Fruit fly (Drosophila melanogaster) whole organism, embryonic: ENCODE measurements around the gene CAHbeta.

ENCODE experiments used
- Ada2b ChIP-seq: fragments of 200-800 bp; sonication (Bioruptor generic); IDR thresholded peaks from 2 replicates; pipeline ENCODE4 v1.3.6; 2022; ENCODE audit warnings: missing biosample characterization, missing genetic modification characterization
- Adf1 ChIP-seq: fragments of 200-800 bp; sonication (Bioruptor generic); IDR thresholded peaks from 2 replicates; pipeline ENCODE4 v1.3.6; 2022; ENCODE audit warnings: missing biosample characterization, missing genetic modification characterization
- Atf-2 ChIP-seq: fragments of 200-800 bp; sonication (Bioruptor generic); optimal IDR thresholded peaks from 2 replicates; lab custom pipeline; 2016; ENCODE audit warnings: missing biosample characterization, missing genetic modification characterization
- Atf6 ChIP-seq: fragments of 200-800 bp; sonication (Bioruptor generic); IDR thresholded peaks from 2 replicates; pipeline ENCODE4 v1.3.6; 2022; ENCODE audit warnings: missing biosample characterization, missing genetic modification characterization
- CG10267 ChIP-seq: fragments of 200-800 bp; sonication (Bioruptor generic); optimal IDR thresholded peaks from 2 replicates; lab custom pipeline; 2018; ENCODE audit warnings: missing biosample characterization, mild to moderate bottlenecking, missing genetic modification characterization, moderate library complexity
- CG10431 ChIP-seq: fragments of 200-800 bp; sonication (Bioruptor generic); optimal IDR thresholded peaks from 3 replicates; lab custom pipeline; 2018; ENCODE audit warnings: missing biosample characterization, mild to moderate bottlenecking, missing genetic modification characterization
- CG10565 ChIP-seq: fragments of 200-800 bp; sonication (Bioruptor generic); optimal IDR thresholded peaks from 3 replicates; lab custom pipeline; 2016; ENCODE audit warnings: missing biosample characterization, mild to moderate bottlenecking, missing genetic modification characterization
- CG11085 ChIP-seq: fragments of 200-800 bp; sonication (Bioruptor generic); IDR thresholded peaks from 2 replicates; pipeline ENCODE4 v1.3.6; 2022; ENCODE audit warnings: missing biosample characterization, missing genetic modification characterization
- CG12104 ChIP-seq: fragments of 200-800 bp; sonication (Bioruptor generic); optimal IDR thresholded peaks from 3 replicates; lab custom pipeline; 2016; ENCODE audit warnings: missing biosample characterization, missing genetic modification characterization
- CG12299 ChIP-seq: fragments of 200-800 bp; sonication (Bioruptor generic); optimal IDR thresholded peaks from 2 replicates; lab custom pipeline; 2018; ENCODE audit warnings: missing biosample characterization, mild to moderate bottlenecking, missing genetic modification characterization
- CG13894 ChIP-seq: fragments of 200-800 bp; sonication (Bioruptor generic); optimal IDR thresholded peaks from 3 replicates; lab custom pipeline; 2018; ENCODE audit warnings: missing biosample characterization, mild to moderate bottlenecking, missing genetic modification characterization, moderate library complexity
- CG14860 ChIP-seq: fragments of 200-800 bp; sonication (Bioruptor generic); IDR thresholded peaks from 3 replicates; pipeline ENCODE4 v1.3.6; 2022; ENCODE audit warnings: missing biosample characterization, missing genetic modification characterization; ENCODE audit not compliant: partially characterized antibody
- CG18262 ChIP-seq: fragments of 200-800 bp; optimal IDR thresholded peaks from 3 replicates; lab custom pipeline; 2019; ENCODE audit warnings: missing biosample characterization, mild to moderate bottlenecking, missing genetic modification characterization, moderate library complexity
- CG18619 ChIP-seq: fragments of 200-800 bp; sonication (Bioruptor generic); optimal IDR thresholded peaks from 3 replicates; lab custom pipeline; 2017; ENCODE audit warnings: missing biosample characterization, mild to moderate bottlenecking, missing genetic modification characterization
- CG2199 ChIP-seq: fragments of 200-800 bp; sonication (Bioruptor generic); IDR thresholded peaks from 3 replicates; pipeline ENCODE4 v1.3.6; 2022; ENCODE audit warnings: missing biosample characterization, missing genetic modification characterization
- CG30403 ChIP-seq: fragments of 200-800 bp; sonication (Bioruptor generic); optimal IDR thresholded peaks from 3 replicates; lab custom pipeline; 2016; ENCODE audit warnings: missing biosample characterization, missing genetic modification characterization
- CG31441 ChIP-seq: fragments of 200-800 bp; sonication (Bioruptor generic); IDR thresholded peaks from 2 replicates; pipeline ENCODE4 v1.3.6; 2022; ENCODE audit warnings: missing biosample characterization, missing genetic modification characterization
- CG3726 ChIP-seq: fragments of 200-800 bp; sonication (Bioruptor generic); IDR thresholded peaks from 3 replicates; pipeline ENCODE4, ENCODE4 v1.3.6; 2022; ENCODE audit warnings: missing biosample characterization, missing genetic modification characterization
- CG4360 ChIP-seq: fragments of 200-800 bp; sonication (Bioruptor generic); IDR thresholded peaks from 2 replicates; pipeline ENCODE4 v1.3.6; 2022; ENCODE audit warnings: missing biosample characterization, missing genetic modification characterization
- CG43689 ChIP-seq: fragments of 200-800 bp; sonication (Bioruptor generic); IDR thresholded peaks from 2 replicates; pipeline ENCODE4 v1.3.6; 2022; ENCODE audit warnings: missing biosample characterization, missing genetic modification characterization
- CG4404 ChIP-seq: fragments of 200-800 bp; sonication (Bioruptor generic); IDR thresholded peaks from 2 replicates; pipeline ENCODE4 v1.3.6; 2022; ENCODE audit warnings: missing biosample characterization, missing genetic modification characterization
- CG4820 ChIP-seq: fragments of 200-800 bp; sonication (Bioruptor generic); optimal IDR thresholded peaks from 3 replicates; lab custom pipeline; 2016; ENCODE audit warnings: missing biosample characterization, missing genetic modification characterization
- CG6791 ChIP-seq: fragments of 200-800 bp; sonication (Bioruptor generic); IDR thresholded peaks from 3 replicates; pipeline ENCODE4 v1.3.6; 2022; ENCODE audit warnings: missing biosample characterization, missing genetic modification characterization; ENCODE audit not compliant: partially characterized antibody
- CG7556 ChIP-seq: fragments of 200-800 bp; sonication (Bioruptor generic); optimal IDR thresholded peaks from 2 replicates; lab custom pipeline; 2017; ENCODE audit warnings: missing biosample characterization, mild to moderate bottlenecking, missing genetic modification characterization
- CG7745 ChIP-seq: fragments of 200-800 bp; sonication (Bioruptor generic); optimal IDR thresholded peaks from 2 replicates; lab custom pipeline; 2018; ENCODE audit warnings: missing biosample characterization, mild to moderate bottlenecking, missing genetic modification characterization, moderate library complexity
- Dfd ChIP-seq, 2 experiments: fragments of >200 bp; optimal IDR thresholded peaks; 2 replicates each; lab custom pipeline; 2017; ENCODE audit warnings: missing biosample characterization in 2 of 2, missing genetic modification characterization in 2 of 2
- Doc2 ChIP-seq: fragments of 200-800 bp; sonication (Bioruptor generic); IDR thresholded peaks from 2 replicates; pipeline ENCODE4 v1.3.6; 2022; ENCODE audit warnings: missing biosample characterization, missing genetic modification characterization
- E2f1 ChIP-seq: fragments of 200-800 bp; sonication (Bioruptor generic); IDR thresholded peaks from 2 replicates; pipeline ENCODE4 v1.3.6; 2022; ENCODE audit warnings: missing biosample characterization, missing genetic modification characterization
- HLH4C ChIP-seq: fragments of 200-800 bp; sonication (Bioruptor generic); IDR thresholded peaks from 3 replicates; pipeline ENCODE4 v1.3.6; 2022; ENCODE audit warnings: missing biosample characterization, missing genetic modification characterization; ENCODE audit not compliant: partially characterized antibody
- HLHmδ ChIP-seq: fragments of 200-800 bp; sonication (Bioruptor generic); optimal IDR thresholded peaks from 2 replicates; lab custom pipeline; 2018; ENCODE audit warnings: missing biosample characterization, mild to moderate bottlenecking, missing genetic modification characterization, moderate library complexity
- Lhr ChIP-seq: fragments of 200-800 bp; sonication (Bioruptor generic); optimal IDR thresholded peaks from 3 replicates; lab custom pipeline; 2017; ENCODE audit warnings: mild to moderate bottlenecking, missing biosample characterization, missing genetic modification reagents, missing genetic modification characterization
- NC2β ChIP-seq: fragments of 200-800 bp; sonication (Bioruptor generic); optimal IDR thresholded peaks from 2 replicates; lab custom pipeline; 2016; ENCODE audit warnings: missing biosample characterization, missing genetic modification characterization
- NK7.1 ChIP-seq: fragments of 200-800 bp; sonication (Bioruptor generic); optimal IDR thresholded peaks from 3 replicates; lab custom pipeline; 2016; ENCODE audit warnings: missing biosample characterization, missing genetic modification characterization
- Nf-YB ChIP-seq: fragments of 200-800 bp; sonication (Bioruptor generic); optimal IDR thresholded peaks from 3 replicates; lab custom pipeline; 2019; ENCODE audit warnings: missing biosample characterization, mild to moderate bottlenecking, missing genetic modification characterization, moderate library complexity
- Side ChIP-seq: fragments of 200-800 bp; sonication (Bioruptor generic); optimal IDR thresholded peaks from 2 replicates; lab custom pipeline; 2016; ENCODE audit warnings: missing biosample characterization, missing genetic modification characterization
- amos ChIP-seq: fragments of 200-800 bp; sonication (Bioruptor generic); IDR thresholded peaks from 2 replicates; pipeline ENCODE4 v1.3.6; 2022; ENCODE audit warnings: missing biosample characterization, missing genetic modification characterization; ENCODE audit not compliant: partially characterized antibody
- ara ChIP-seq: fragments of 200-800 bp; sonication (Bioruptor generic); IDR thresholded peaks from 2 replicates; pipeline ENCODE4 v1.3.6; 2022; ENCODE audit warnings: missing biosample characterization, missing genetic modification characterization
- btn ChIP-seq: fragments of 200-800 bp; sonication (Bioruptor generic); optimal IDR thresholded peaks from 2 replicates; lab custom pipeline; 2016; ENCODE audit warnings: missing biosample characterization, missing genetic modification characterization
- caup ChIP-seq: fragments of 200-800 bp; sonication (Bioruptor generic); optimal IDR thresholded peaks from 3 replicates; lab custom pipeline; 2017; ENCODE audit warnings: missing biosample characterization, mild to moderate bottlenecking, missing genetic modification characterization, moderate library complexity; ENCODE audit not compliant: severe bottlenecking
- crol ChIP-seq: fragments of 200-800 bp; sonication (Bioruptor generic); IDR thresholded peaks from 2 replicates; pipeline ENCODE4 v1.3.6; 2022; ENCODE audit warnings: missing biosample characterization, missing genetic modification characterization
- emc ChIP-seq: fragments of 200-800 bp; sonication (Bioruptor generic); optimal IDR thresholded peaks from 2 replicates; lab custom pipeline; 2016; ENCODE audit warnings: missing biosample characterization, missing genetic modification characterization
- h ChIP-seq: fragments of >200 bp; optimal IDR thresholded peaks from 2 replicates; lab custom pipeline; 2017
- kay ChIP-seq: fragments of 200-800 bp; sonication (Bioruptor generic); optimal IDR thresholded peaks from 2 replicates; lab custom pipeline; 2016; ENCODE audit warnings: missing biosample characterization, missing genetic modification characterization
- nmo ChIP-seq: fragments of 200-800 bp; sonication (Bioruptor generic); optimal IDR thresholded peaks from 2 replicates; lab custom pipeline; 2018; ENCODE audit warnings: missing biosample characterization, mild to moderate bottlenecking, missing genetic modification characterization, moderate library complexity
- pita ChIP-seq: fragments of 200-800 bp; sonication (Bioruptor generic); optimal IDR thresholded peaks from 2 replicates; lab custom pipeline; 2017; ENCODE audit warnings: missing biosample characterization, mild to moderate bottlenecking, missing genetic modification characterization
- schlank ChIP-seq: fragments of 200-800 bp; sonication (Bioruptor generic); optimal IDR thresholded peaks from 2 replicates; lab custom pipeline; 2018; ENCODE audit warnings: missing biosample characterization, mild to moderate bottlenecking, missing genetic modification characterization
- sima ChIP-seq: fragments of 200-800 bp; sonication (Bioruptor generic); optimal IDR thresholded peaks from 2 replicates; lab custom pipeline; 2016; ENCODE audit warnings: missing biosample characterization, missing genetic modification characterization
- sna ChIP-seq: fragments of 200-800 bp; sonication (Bioruptor generic); IDR thresholded peaks from 2 replicates; pipeline ENCODE4 v1.3.6; 2022; ENCODE audit warnings: missing biosample characterization, missing genetic modification characterization; ENCODE audit not compliant: partially characterized antibody
- vfl ChIP-seq: fragments of 200-800 bp; sonication (Bioruptor generic); optimal IDR thresholded peaks from 2 replicates; lab custom pipeline; 2016; ENCODE audit warnings: missing biosample characterization, missing genetic modification characterization
- vvl ChIP-seq: fragments of 200-800 bp; sonication (Bioruptor generic); IDR thresholded peaks from 2 replicates; pipeline ENCODE4 v1.3.6; 2022; ENCODE audit warnings: missing biosample characterization, missing genetic modification characterization
- yki ChIP-seq: fragments of >200 bp; optimal IDR thresholded peaks from 3 replicates; lab custom pipeline; 2018
- zen ChIP-seq: fragments of 200-800 bp; sonication (Bioruptor generic); optimal IDR thresholded peaks from 3 replicates; lab custom pipeline; 2018; ENCODE audit warnings: missing biosample characterization, mild to moderate bottlenecking, missing genetic modification characterization, moderate library complexity

Gene CAHbeta

dm6 chr3R:8984602-8985074, 4.0 kb downstream of the CAHbeta start, which contains the start of gene CG11970 (continued):
- TF ChIP-seq CG11085 (GFP tag; lab: Robert Waterston, UW) (0 out of 2 replicates have a peak, but pooled peaks have one; percentile 44), HLH4C (GFP tag; lab: Robert Waterston, UW) (no peak), HLHmδ (GFP tag; lab: Kevin White, UChicago) (no peak), CG4404 (peak; percentile 40; the same call in 1 of the 2 replicates), CG12299 (tag; lab: Kevin White, UChicago) (no peak), kay (GFP tag; lab: Kevin White, UChicago) (no peak), CG7745 (tag; lab: Kevin White, UChicago) (no peak), ara (0 out of 2 replicates have a peak, but pooled peaks have one; percentile 39), Atf-2 (GFP tag; lab: Kevin White, UChicago) (peak; percentile 17), Lhr (GFP tag; lab: Kevin White, UChicago) (peak; percentile 11), CG30403 (GFP tag; lab: Kevin White, UChicago) (peak; percentile 67), crol (GFP tag; lab: Robert Waterston, UW) (no peak), sima (no peak), Ada2b (peak; percentile 16; the same call in 1 of the 2 replicates), Atf6 (GFP tag; lab: Robert Waterston, UW) (no peak), sna (GFP tag; lab: Robert Waterston, UW) (no peak), yki (no peak), Dfd (GFP tag; optimal IDR thresholded peaks at IDR 0.05; lab: Kevin White, UChicago) (no peak), NK7.1 (no peak), amos (GFP tag; lab: Robert Waterston, UW) (peak; percentile 57), E2f1 (GFP tag; lab: Robert Waterston, UW) (no peak), CG18619 (peak; percentile 22), btn (GFP tag; lab: Kevin White, UChicago) (no peak), CG6791 (no peak), CG4820 (GFP tag; lab: Kevin White, UChicago) (no peak), CG7556 (GFP tag; lab: Kevin White, UChicago) (no peak), CG13894 (tag; lab: Kevin White, UChicago) (no peak), schlank (tag; lab: Kevin White, UChicago) (no peak), CG10267 (peak; percentile 17), vfl (GFP tag; lab: Kevin White, UChicago) (peak; percentile 18), h (no peak), NC2β (GFP tag; lab: Kevin White, UChicago) (peak; percentile 11), pita (GFP tag; lab: Kevin White, UChicago) (no peak), nmo (GFP tag; lab: Kevin White, UChicago) (peak; percentile 58), CG3726 (GFP tag; lab: Robert Waterston, UW) (no peak), CG31441 (GFP tag; lab: Robert Waterston, UW) (no peak), caup (GFP tag; lab: Kevin White, UChicago) (no peak), CG14860 (GFP tag; lab: Robert Waterston, UW) (peak; percentile 26; the same call in 1 of the 3 replicates), CG2199 (0 out of 3 replicates have a peak, but pooled peaks have one; percentile 49), CG10431 (GFP tag; lab: Kevin White, UChicago) (no peak), Nf-YB (GFP tag; lab: Kevin White, UChicago) (no peak), CG4360 (GFP tag; lab: Robert Waterston, UW) (no peak), Adf1 (GFP tag; lab: Robert Waterston, UW) (no peak), vvl (GFP tag; lab: Robert Waterston, UW) (peak; percentile 22; the same call in 1 of the 2 replicates), Doc2 (GFP tag; lab: Robert Waterston, UW) (no peak), Side (GFP tag; lab: Kevin White, UChicago) (peak; percentile 30), emc (GFP tag; lab: Kevin White, UChicago) (no peak), CG12104 (GFP tag; lab: Kevin White, UChicago) (no peak), CG10565 (GFP tag; lab: Kevin White, UChicago) (no peak), CG43689 (GFP tag; lab: Robert Waterston, UW) (no peak), zen (no peak), CG18262 (tag; lab: Kevin White, UChicago) (peak; percentile 37)
